Worm (Caenorhabditis elegans) whole organism, L1 larva: ENCODE measurements around the gene twk-8.

Source experiments
- C34B4.2 ChIP-seq: sonication (generic microtip); optimal IDR thresholded peaks from 2 replicates; lab custom pipeline; 2017; ENCODE audit warnings: mild to moderate bottlenecking, missing genetic modification characterization, missing compliant biosample characterization
- F16B12.6 ChIP-seq: fragments of 150-350 bp; optimal IDR thresholded peaks from 2 replicates; lab custom pipeline; 2014; ENCODE audit warnings: missing biosample characterization, missing genetic modification characterization
- Y116A8C.19 ChIP-seq: sonication (generic microtip); optimal IDR thresholded peaks from 2 replicates; lab custom pipeline; 2016; ENCODE audit warnings: missing compliant biosample characterization, missing genetic modification characterization, borderline replicate concordance
- aha-1 ChIP-seq: fragments of 150-350 bp; optimal IDR thresholded peaks from 2 replicates; lab custom pipeline; 2014; ENCODE audit warnings: missing biosample characterization, missing genetic modification characterization
- aly-2 ChIP-seq: fragments of 150-350 bp; optimal IDR thresholded peaks from 2 replicates; lab custom pipeline; 2014; ENCODE audit warnings: missing biosample characterization, missing genetic modification characterization
- ceh-63 ChIP-seq: fragments of 200-800 bp; sonication (Bioruptor generic); optimal IDR thresholded peaks from 2 replicates; lab custom pipeline; 2018; ENCODE audit warnings: mild to moderate bottlenecking, missing genetic modification characterization, missing compliant biosample characterization
- ceh-8 ChIP-seq: fragments of 200-800 bp; sonication (Bioruptor generic); optimal IDR thresholded peaks from 2 replicates; lab custom pipeline; 2018; ENCODE audit warnings: mild to moderate bottlenecking, missing genetic modification characterization, moderate library complexity, missing compliant biosample characterization
- ceh-90 ChIP-seq: sonication (generic microtip); optimal IDR thresholded peaks from 2 replicates; lab custom pipeline; 2016; ENCODE audit warnings: missing genetic modification characterization, missing compliant biosample characterization
- dsc-1 ChIP-seq: sonication (generic microtip); optimal IDR thresholded peaks from 2 replicates; lab custom pipeline; 2016; ENCODE audit warnings: mild to moderate bottlenecking, missing genetic modification characterization, missing compliant biosample characterization
- efl-1 ChIP-seq, 4 experiments: fragments of 150-350 bp; optimal IDR thresholded peaks in 3 of 4; peaks in 1 of 4; 1 replicate in 1 of 4; 2 replicates in 3 of 4; lab custom pipeline; 2014; ENCODE audit warnings: missing biosample characterization in 2 of 4, missing genetic modification characterization in 2 of 4, missing genetic modification reagents in 2 of 4
- egl-27 ChIP-seq, 2 experiments: fragments of 150-350 bp in 1 of 2; sonication (generic microtip); optimal IDR thresholded peaks; 3 replicates each; lab custom pipeline; 2017 to 2018; ENCODE audit warnings: missing biosample characterization in 2 of 2, missing genetic modification characterization in 2 of 2, missing genetic modification reagents in 2 of 2
- elt-2 ChIP-seq: sonication (generic microtip); optimal IDR thresholded peaks from 2 replicates; lab custom pipeline; 2016; ENCODE audit warnings: missing genetic modification characterization, mild to moderate bottlenecking, inconsistent platforms, missing compliant biosample characterization, missing genetic modification reagents
- ets-5 ChIP-seq: fragments of 200-800 bp; sonication (Bioruptor generic); IDR thresholded peaks from 2 replicates; pipeline ENCODE4 v1.3.6; 2022; ENCODE audit warnings: missing genetic modification characterization, missing compliant biosample characterization
- fkh-10 ChIP-seq: sonication (generic microtip); optimal IDR thresholded peaks from 2 replicates; lab custom pipeline; 2017; ENCODE audit warnings: missing biosample characterization, missing genetic modification reagents, missing genetic modification characterization
- fkh-4 ChIP-seq: sonication (generic microtip); optimal IDR thresholded peaks from 2 replicates; lab custom pipeline; 2016; ENCODE audit warnings: missing compliant biosample characterization, missing genetic modification characterization, borderline replicate concordance
- fkh-8 ChIP-seq: sonication (generic microtip); optimal IDR thresholded peaks from 2 replicates; lab custom pipeline; 2016; ENCODE audit warnings: mild to moderate bottlenecking, missing genetic modification characterization, missing compliant biosample characterization
- fos-1 ChIP-seq: fragments of 150-350 bp; optimal IDR thresholded peaks from 2 replicates; lab custom pipeline; 2014; ENCODE audit warnings: missing biosample characterization, missing genetic modification characterization
- grh-1 ChIP-seq: fragments of 200-800 bp; sonication (Bioruptor generic); IDR thresholded peaks from 2 replicates; pipeline ENCODE4 v1.3.6; 2022; ENCODE audit warnings: missing genetic modification reagents, missing genetic modification characterization, missing compliant biosample characterization
- hlh-17 ChIP-seq: fragments of 200-800 bp; sonication (Bioruptor generic); optimal IDR thresholded peaks from 2 replicates; lab custom pipeline; 2018; ENCODE audit warnings: missing genetic modification characterization, mild to moderate bottlenecking, missing compliant biosample characterization, moderate library complexity, borderline replicate concordance
- irx-1 ChIP-seq: sonication (generic microtip); optimal IDR thresholded peaks from 2 replicates; lab custom pipeline; 2016; ENCODE audit warnings: missing genetic modification characterization, missing compliant biosample characterization
- isw-1 ChIP-seq: fragments of 200-800 bp; sonication (Bioruptor generic); IDR thresholded peaks from 2 replicates; pipeline ENCODE4 v1.3.6; 2022; ENCODE audit warnings: missing genetic modification characterization, missing compliant biosample characterization
- jun-1 ChIP-seq: fragments of 150-350 bp; optimal IDR thresholded peaks from 2 replicates; lab custom pipeline; 2014; ENCODE audit warnings: missing biosample characterization, missing genetic modification reagents, missing genetic modification characterization
- lin-15B ChIP-seq: fragments of 150-350 bp; sonication (generic microtip); optimal IDR thresholded peaks from 3 replicates; lab custom pipeline; 2014; ENCODE audit warnings: missing biosample characterization, missing genetic modification characterization
- mab-9 ChIP-seq: fragments of 200-800 bp; sonication (Bioruptor generic); IDR thresholded peaks from 2 replicates; pipeline ENCODE4 v1.3.6; 2022; ENCODE audit warnings: missing genetic modification reagents, missing genetic modification characterization, missing compliant biosample characterization
- nhr-19 ChIP-seq: fragments of 200-800 bp; sonication (Bioruptor generic); conservative IDR thresholded peaks from 2 replicates; pipeline ENCODE4 v1.3.6; 2022; ENCODE audit warnings: missing genetic modification characterization, missing compliant biosample characterization
- nhr-20 ChIP-seq: sonication (generic microtip); optimal IDR thresholded peaks from 2 replicates; lab custom pipeline; 2016; ENCODE audit warnings: mild to moderate bottlenecking, missing genetic modification characterization, missing compliant biosample characterization
- nhr-28 ChIP-seq: fragments of 150-350 bp; optimal IDR thresholded peaks from 2 replicates; lab custom pipeline; 2014; ENCODE audit warnings: missing biosample characterization, missing genetic modification characterization
- nhr-47 ChIP-seq: sonication (generic microtip); optimal IDR thresholded peaks from 2 replicates; lab custom pipeline; 2016; ENCODE audit warnings: mild to moderate bottlenecking, missing genetic modification characterization, moderate library complexity, missing compliant biosample characterization
- nhr-71 ChIP-seq: sonication (generic microtip); optimal IDR thresholded peaks from 2 replicates; lab custom pipeline; 2016; ENCODE audit warnings: mild to moderate bottlenecking, missing genetic modification characterization, moderate library complexity, missing compliant biosample characterization
- nhr-76 ChIP-seq: sonication (generic microtip); optimal IDR thresholded peaks from 2 replicates; lab custom pipeline; 2017; ENCODE audit warnings: missing biosample characterization, missing genetic modification characterization
- nhr-84 ChIP-seq: sonication (generic microtip); optimal IDR thresholded peaks from 2 replicates; lab custom pipeline; 2017; ENCODE audit warnings: missing biosample characterization, missing genetic modification characterization
- pag-3 ChIP-seq: sonication (generic microtip); optimal IDR thresholded peaks from 2 replicates; lab custom pipeline; 2017; ENCODE audit warnings: missing genetic modification characterization, mild to moderate bottlenecking, missing compliant biosample characterization, antibody characterized with exemption, borderline replicate concordance; ENCODE audit not compliant: insufficient read depth
- skn-1 ChIP-seq: fragments of 150-350 bp; optimal IDR thresholded peaks from 2 replicates; lab custom pipeline; 2014; ENCODE audit warnings: missing biosample characterization, missing genetic modification characterization
- snpc-4 ChIP-seq: fragments of 150-350 bp; optimal IDR thresholded peaks from 2 replicates; lab custom pipeline; 2014; ENCODE audit warnings: missing biosample characterization, missing genetic modification characterization
- sox-4 ChIP-seq: sonication (generic microtip); optimal IDR thresholded peaks from 2 replicates; lab custom pipeline; 2016; ENCODE audit warnings: missing genetic modification characterization, missing compliant biosample characterization
- sup-37 ChIP-seq: fragments of 200-800 bp; sonication (Bioruptor generic); optimal IDR thresholded peaks from 2 replicates; lab custom pipeline; 2018; ENCODE audit warnings: mild to moderate bottlenecking, missing genetic modification characterization, missing compliant biosample characterization
- tlp-1 ChIP-seq: fragments of 150-350 bp; optimal IDR thresholded peaks from 2 replicates; lab custom pipeline; 2014; ENCODE audit warnings: missing biosample characterization, missing genetic modification characterization
- unc-62 ChIP-seq: fragments of 150-350 bp; optimal IDR thresholded peaks from 2 replicates; lab custom pipeline; 2014; ENCODE audit warnings: missing biosample characterization, missing genetic modification reagents, missing genetic modification characterization
- unc-98 ChIP-seq: fragments of 200-800 bp; sonication (Bioruptor generic); IDR thresholded peaks from 2 replicates; pipeline ENCODE4 v1.3.6; 2022; ENCODE audit warnings: missing genetic modification characterization, missing compliant biosample characterization
- vab-15 ChIP-seq: sonication (generic microtip); optimal IDR thresholded peaks from 2 replicates; lab custom pipeline; 2017; ENCODE audit warnings: missing genotype, mild to moderate bottlenecking, missing genetic modification characterization, missing compliant biosample characterization
- ztf-11 ChIP-seq, 2 experiments: sonication (generic microtip); optimal IDR thresholded peaks; 2 replicates each; lab custom pipeline; 2016 to 2017; ENCODE audit warnings: missing genetic modification characterization in 2 of 2, missing biosample characterization in 1 of 2, missing compliant biosample characterization in 1 of 2
- ztf-4 ChIP-seq: fragments of 150-350 bp; optimal IDR thresholded peaks from 2 replicates; lab custom pipeline; 2014; ENCODE audit warnings: missing biosample characterization, missing genetic modification characterization

Gene twk-8

ce11 chrIV:9074244-9074723 lies 7.9 kb upstream of the twk-8 start, which contains the start of gene mppb-1 (continued):
- no peak for TF ChIP-seq ets-5
- peak; percentile 94 for TF ChIP-seq nhr-71 (tag; lab: Kevin White, UChicago)
- TF ChIP-seq aha-1 (tag; lab: Kevin White, UChicago), result no peak
- peak; percentile 94 for TF ChIP-seq ceh-90 (tag; lab: Kevin White, UChicago)
- TF ChIP-seq ztf-11 (tag; optimal IDR thresholded peaks at IDR 0.05; lab: Kevin White, UChicago), result peak in 1 of 2 experiments; percentile 94
- peak; percentile 78 for TF ChIP-seq mab-9
- peak; percentile 81 for TF ChIP-seq ceh-8 (GFP tag; lab: Kevin White, UChicago)
- peak; percentile 65 for TF ChIP-seq snpc-4 (tag; lab: Kevin White, UChicago)
- peak; percentile 82 for TF ChIP-seq ceh-63 (GFP tag; lab: Kevin White, UChicago)
- TF ChIP-seq lin-15B, result peak; percentile 52
- peak; percentile 94 for TF ChIP-seq fkh-4 (tag; lab: Kevin White, UChicago)
- TF ChIP-seq skn-1 (tag; lab: Kevin White, UChicago), result peak; percentile 83
- TF ChIP-seq pag-3 (tag; lab: Kevin White, UChicago), result no peak
- no peak for TF ChIP-seq nhr-84
- TF ChIP-seq dsc-1 (tag; lab: Kevin White, UChicago), result peak; percentile 92
- TF ChIP-seq sox-4, result peak; percentile 85
- TF ChIP-seq Y116A8C.19 (tag; lab: Kevin White, UChicago), result peak; percentile 91
- TF ChIP-seq nhr-28 (tag; lab: Kevin White, UChicago), result no peak
- TF ChIP-seq vab-15 (tag; lab: Kevin White, UChicago), result peak; percentile 99
- TF ChIP-seq ztf-4 (tag; lab: Kevin White, UChicago), result no peak
- TF ChIP-seq fos-1 (tag; lab: Kevin White, UChicago), result peak; percentile 61
- TF ChIP-seq fkh-8 (tag; lab: Kevin White, UChicago), result peak; percentile 72
- TF ChIP-seq isw-1, result peak; percentile 81
- TF ChIP-seq aly-2 (tag; lab: Kevin White, UChicago), result peak; percentile 23
- no peak for TF ChIP-seq tlp-1 (tag; lab: Kevin White, UChicago)
- TF ChIP-seq irx-1 (tag; lab: Kevin White, UChicago), result peak; percentile 92
- peak; percentile 41 for TF ChIP-seq fkh-10 (GFP tag; lab: Kevin White, UChicago)
- TF ChIP-seq unc-62 (GFP tag; lab: Kevin White, UChicago), result no peak
- TF ChIP-seq grh-1 (GFP tag; lab: Robert Waterston, UW), result peak; percentile 69
- TF ChIP-seq elt-2, result peak; percentile 72
- TF ChIP-seq hlh-17 (GFP tag; lab: Kevin White, UChicago), result no peak
- TF ChIP-seq unc-98 (GFP tag; lab: Robert Waterston, UW), result peak; percentile 80
- peak; percentile 85 for TF ChIP-seq nhr-19 (GFP tag; lab: Robert Waterston, UW)
- TF ChIP-seq egl-27 (tag; optimal IDR thresholded peaks at IDR 0.05; lab: Kevin White, UChicago), result no peak
- peak; percentile 89 for TF ChIP-seq nhr-20 (tag; lab: Kevin White, UChicago)
- peak; percentile 85 to 97 for TF ChIP-seq efl-1 (optimal IDR thresholded peaks at IDR 0.05; lab: Kevin White, UChicago)
- peak; percentile 96 to 99 for TF ChIP-seq efl-1 (GFP tag; optimal IDR thresholded peaks at IDR 0.05 in 1 of 2; lab: Kevin White, UChicago)
- TF ChIP-seq nhr-47, result peak; percentile 93
- peak; percentile 32 for TF ChIP-seq C34B4.2 (tag; lab: Kevin White, UChicago)
- TF ChIP-seq nhr-76, result no peak
- TF ChIP-seq sup-37 (GFP tag; lab: Kevin White, UChicago), result no peak
- peak; percentile 76 for TF ChIP-seq jun-1 (tag; lab: Kevin White, UChicago)
- TF ChIP-seq F16B12.6 (tag; lab: Kevin White, UChicago), result peak; percentile 57
- TF ChIP-seq, all 84 proteins: peak for 63
